Worm (Caenorhabditis elegans) whole organism, mixed stage, embryonic: ENCODE measurements around the gene R10E11.6.
A peak's percentile ranks its signal among the peaks of the same experiment; 100 is the strongest.

Source experiments
- blmp-1 ChIP-seq: fragments of 150-350 bp; optimal IDR thresholded peaks from 2 replicates; lab custom pipeline; 2014; ENCODE audit warnings: missing biosample characterization, missing genetic modification characterization
- ceh-43 ChIP-seq: fragments of 200-800 bp; sonication (Bioruptor generic); optimal IDR thresholded peaks from 2 replicates; lab custom pipeline; 2018; ENCODE audit warnings: mild to moderate bottlenecking, missing genetic modification characterization, moderate library complexity, missing compliant biosample characterization
- ham-2 ChIP-seq: fragments of 200-800 bp; sonication (Bioruptor generic); optimal IDR thresholded peaks from 2 replicates; lab custom pipeline; 2018; ENCODE audit warnings: mild to moderate bottlenecking, missing genetic modification characterization, missing compliant biosample characterization
- lin-32 ChIP-seq: fragments of 200-800 bp; sonication (Bioruptor generic); optimal IDR thresholded peaks from 2 replicates; lab custom pipeline; 2018; ENCODE audit warnings: mild to moderate bottlenecking, missing genetic modification characterization, missing compliant biosample characterization
- nhr-28 ChIP-seq: fragments of 150-350 bp; optimal IDR thresholded peaks from 2 replicates; lab custom pipeline; 2014; ENCODE audit warnings: missing biosample characterization, missing genetic modification characterization
- pha-4 ChIP-seq: fragments of 150-350 bp; optimal IDR thresholded peaks from 2 replicates; lab custom pipeline; 2018; ENCODE audit warnings: missing biosample characterization, missing genetic modification reagents, missing genetic modification characterization
- ztf-11 ChIP-seq: fragments of 150-350 bp; optimal IDR thresholded peaks from 2 replicates; lab custom pipeline; 2014; ENCODE audit warnings: missing biosample characterization, missing genetic modification characterization

- no peak for TF ChIP-seq ztf-11 (tag; lab: Kevin White, UChicago)
- no peak for TF ChIP-seq blmp-1
- peak; percentile 29 for TF ChIP-seq ham-2 (GFP tag; lab: Kevin White, UChicago)
- TF ChIP-seq pha-4: no peak
- TF ChIP-seq ceh-43 (GFP tag; lab: Kevin White, UChicago): no peak
- TF ChIP-seq lin-32 (GFP tag; lab: Kevin White, UChicago): no peak
- TF ChIP-seq nhr-28 (tag; lab: Kevin White, UChicago): no peak
Measured at ce11 chrIII:9804997-9805610, 22.3 kb downstream of the R10E11.6 start, which contains the start of gene riok-3.
